Fruit fly (Drosophila melanogaster) whole organism, embryonic: ENCODE results near the gene Vdup1.
A peak's percentile ranks its signal among the peaks of the same experiment; 100 is the strongest.

Experiments used
- CG10543 ChIP-seq: fragments of 200-800 bp; sonication (Bioruptor generic); optimal IDR thresholded peaks from 3 replicates; lab custom pipeline; 2017; ENCODE audit warnings: missing biosample characterization, mild to moderate bottlenecking, missing genetic modification characterization, moderate library complexity
- CG11504 ChIP-seq: fragments of 200-800 bp; sonication (Bioruptor generic); optimal IDR thresholded peaks from 3 replicates; lab custom pipeline; 2019; ENCODE audit warnings: missing biosample characterization, mild to moderate bottlenecking, missing genetic modification characterization, moderate library complexity
- CG17186 ChIP-seq: fragments of 200-800 bp; sonication (Bioruptor generic); optimal IDR thresholded peaks from 3 replicates; lab custom pipeline; 2017; ENCODE audit warnings: missing biosample characterization, missing genetic modification reagents, missing genetic modification characterization
- CG2202 ChIP-seq: fragments of 200-800 bp; sonication (Bioruptor generic); optimal IDR thresholded peaks from 2 replicates; lab custom pipeline; 2018; ENCODE audit warnings: missing biosample characterization, mild to moderate bottlenecking, missing genetic modification characterization
- CG2889 ChIP-seq: fragments of 200-800 bp; sonication (Bioruptor generic); IDR thresholded peaks from 3 replicates; pipeline ENCODE4 v1.3.6; 2022; ENCODE audit warnings: missing biosample characterization, missing genetic modification characterization
- CG30020 ChIP-seq: fragments of 200-800 bp; optimal IDR thresholded peaks from 2 replicates; lab custom pipeline; 2019; ENCODE audit warnings: missing biosample characterization, mild to moderate bottlenecking, missing genetic modification characterization, moderate library complexity
- CG31388 ChIP-seq: fragments of 200-800 bp; sonication (Bioruptor generic); optimal IDR thresholded peaks from 2 replicates; lab custom pipeline; 2016; ENCODE audit warnings: missing biosample characterization, missing genetic modification characterization
- CG4424 ChIP-seq: fragments of 200-800 bp; sonication (Bioruptor generic); optimal IDR thresholded peaks from 3 replicates; lab custom pipeline; 2016; ENCODE audit warnings: missing biosample characterization, missing genetic modification characterization
- CG5953 ChIP-seq: fragments of 200-800 bp; sonication (Bioruptor generic); IDR thresholded peaks from 2 replicates; pipeline ENCODE4 v1.3.6; 2022; ENCODE audit warnings: missing biosample characterization, missing genetic modification characterization
- CG6813 ChIP-seq: fragments of 200-800 bp; sonication (Bioruptor generic); optimal IDR thresholded peaks from 2 replicates; lab custom pipeline; 2017; ENCODE audit warnings: missing biosample characterization, missing genetic modification characterization, mild to moderate bottlenecking, moderate library complexity, missing genetic modification reagents
- CG7839 ChIP-seq: fragments of 200-800 bp; sonication (Bioruptor generic); optimal IDR thresholded peaks from 3 replicates; lab custom pipeline; 2018; ENCODE audit warnings: missing biosample characterization, mild to moderate bottlenecking, missing genetic modification characterization, moderate library complexity
- CG9215 ChIP-seq: fragments of 200-800 bp; sonication (Bioruptor generic); IDR thresholded peaks from 2 replicates; pipeline ENCODE4 v1.3.6; 2022; ENCODE audit warnings: missing biosample characterization, missing genetic modification characterization
- CHES-1-like ChIP-seq: fragments of 200-800 bp; sonication (Bioruptor generic); optimal IDR thresholded peaks from 2 replicates; lab custom pipeline; 2016; ENCODE audit warnings: missing biosample characterization, missing genetic modification characterization
- Dfd ChIP-seq, 2 experiments: fragments of >200 bp; optimal IDR thresholded peaks; 2 replicates each; lab custom pipeline; 2017; ENCODE audit warnings: missing biosample characterization in 2 of 2, missing genetic modification characterization in 2 of 2
- ERR ChIP-seq: fragments of 200-800 bp; sonication (Bioruptor generic); optimal IDR thresholded peaks from 2 replicates; lab custom pipeline; 2016; ENCODE audit warnings: missing biosample characterization, missing genetic modification characterization
- Hr78 ChIP-seq, 2 experiments: fragments of 200-800 bp in 1 of 2; fragments of >200 bp in 1 of 2; sonication (Bioruptor generic) in 1 of 2; optimal IDR thresholded peaks; 2 replicates each; lab custom pipeline; 2017 to 2019; ENCODE audit warnings: missing biosample characterization in 2 of 2, missing genetic modification characterization in 2 of 2, mild to moderate bottlenecking in 1 of 2, moderate library complexity in 1 of 2
- Max ChIP-seq: fragments of 200-800 bp; sonication (Bioruptor generic); optimal IDR thresholded peaks from 2 replicates; lab custom pipeline; 2016; ENCODE audit warnings: missing biosample characterization, mild to moderate bottlenecking, missing genetic modification characterization
- Mes4 ChIP-seq: fragments of 200-800 bp; sonication (Bioruptor generic); optimal IDR thresholded peaks from 2 replicates; lab custom pipeline; 2016; ENCODE audit warnings: missing biosample characterization, missing genetic modification characterization
- Optix ChIP-seq: fragments of 200-800 bp; sonication (Bioruptor generic); IDR thresholded peaks from 3 replicates; pipeline ENCODE4 v1.3.6; 2022; ENCODE audit warnings: missing biosample characterization, missing genetic modification characterization
- Stat92E ChIP-seq, 3 experiments: fragments of >200 bp in 2 of 3; fragments of 200-800 bp in 1 of 3; sonication (Bioruptor generic) in 1 of 3; optimal IDR thresholded peaks; 2 replicates each; lab custom pipeline; 2017 to 2019; ENCODE audit warnings: missing biosample characterization in 3 of 3, missing genetic modification characterization in 3 of 3, mild to moderate bottlenecking in 1 of 3, moderate library complexity in 1 of 3
- TFAM ChIP-seq: fragments of 200-800 bp; sonication (Bioruptor generic); optimal IDR thresholded peaks from 2 replicates; lab custom pipeline; 2017; ENCODE audit warnings: missing biosample characterization, missing genetic modification characterization, inconsistent platforms
- Taf1 ChIP-seq: fragments of 200-800 bp; sonication (Bioruptor generic); IDR thresholded peaks from 2 replicates; pipeline ENCODE4 v1.3.6; 2022; ENCODE audit warnings: missing biosample characterization, missing genetic modification characterization
- Xrp1 ChIP-seq: fragments of 200-800 bp; sonication (Bioruptor generic); IDR thresholded peaks from 2 replicates; pipeline ENCODE4 v1.3.6; 2022; ENCODE audit warnings: missing biosample characterization, missing genetic modification characterization
- al ChIP-seq: fragments of 200-800 bp; sonication (Bioruptor generic); IDR thresholded peaks from 2 replicates; pipeline ENCODE4 v1.3.6; 2022; ENCODE audit warnings: missing biosample characterization, missing genetic modification characterization
- ase ChIP-seq: fragments of 200-800 bp; sonication (Bioruptor generic); IDR thresholded peaks from 3 replicates; pipeline ENCODE4 v1.3.6; 2022; ENCODE audit warnings: missing biosample characterization, missing genetic modification characterization
- ato ChIP-seq: fragments of 200-800 bp; sonication (Bioruptor generic); IDR thresholded peaks from 2 replicates; pipeline ENCODE4 v1.3.6; 2022; ENCODE audit warnings: missing biosample characterization, missing genetic modification characterization; ENCODE audit not compliant: partially characterized antibody
- crol ChIP-seq: fragments of 200-800 bp; sonication (Bioruptor generic); IDR thresholded peaks from 2 replicates; pipeline ENCODE4 v1.3.6; 2022; ENCODE audit warnings: missing biosample characterization, missing genetic modification characterization
- cwo ChIP-seq: fragments of 200-800 bp; sonication (Bioruptor generic); optimal IDR thresholded peaks from 3 replicates; lab custom pipeline; 2017; ENCODE audit warnings: missing biosample characterization, missing genetic modification characterization, mild to moderate bottlenecking, moderate library complexity, missing genetic modification reagents
- dmrt99B ChIP-seq: fragments of 200-800 bp; sonication (Bioruptor generic); optimal IDR thresholded peaks from 2 replicates; lab custom pipeline; 2018; ENCODE audit warnings: missing biosample characterization, mild to moderate bottlenecking, missing genetic modification characterization, moderate library complexity
- gcm2 ChIP-seq: fragments of 200-800 bp; sonication (Bioruptor generic); optimal IDR thresholded peaks from 2 replicates; lab custom pipeline; 2016; ENCODE audit warnings: missing biosample characterization, missing genetic modification characterization
- gro ChIP-seq: fragments of 200-800 bp; sonication (Bioruptor generic); optimal IDR thresholded peaks from 2 replicates; lab custom pipeline; 2016; ENCODE audit warnings: missing biosample characterization, missing genetic modification characterization
- gsb ChIP-seq: fragments of 200-800 bp; sonication (Bioruptor generic); IDR thresholded peaks from 2 replicates; pipeline ENCODE4 v1.3.6; 2022; ENCODE audit warnings: missing biosample characterization, missing genetic modification characterization
- inv ChIP-seq: fragments of 200-800 bp; sonication (Bioruptor generic); IDR thresholded peaks from 2 replicates; pipeline ENCODE4 v1.3.6; 2022; ENCODE audit warnings: missing biosample characterization, missing genetic modification characterization; ENCODE audit not compliant: partially characterized antibody
- nmo ChIP-seq: fragments of 200-800 bp; sonication (Bioruptor generic); optimal IDR thresholded peaks from 2 replicates; lab custom pipeline; 2018; ENCODE audit warnings: missing biosample characterization, mild to moderate bottlenecking, missing genetic modification characterization, moderate library complexity
- peb ChIP-seq: fragments of 200-800 bp; sonication (Bioruptor generic); IDR thresholded peaks from 2 replicates; pipeline ENCODE4 v1.3.6; 2022; ENCODE audit warnings: missing biosample characterization, missing genetic modification characterization
- pfk ChIP-seq: fragments of 200-800 bp; sonication (Bioruptor generic); optimal IDR thresholded peaks from 2 replicates; lab custom pipeline; 2018; ENCODE audit warnings: missing biosample characterization, mild to moderate bottlenecking, missing genetic modification characterization, moderate library complexity
- pho ChIP-seq: fragments of 200-800 bp; sonication (Bioruptor generic); optimal IDR thresholded peaks from 2 replicates; lab custom pipeline; 2016; ENCODE audit warnings: missing biosample characterization, missing genetic modification characterization
- repo ChIP-seq: fragments of 200-800 bp; sonication (Bioruptor generic); optimal IDR thresholded peaks from 2 replicates; lab custom pipeline; 2016; ENCODE audit warnings: missing biosample characterization, missing genetic modification characterization
- slbo ChIP-seq: fragments of 200-800 bp; sonication (Bioruptor generic); IDR thresholded peaks from 2 replicates; pipeline ENCODE4 v1.3.6; 2022; ENCODE audit warnings: missing biosample characterization, missing genetic modification characterization
- ssp ChIP-seq: fragments of 200-800 bp; sonication (Bioruptor generic); IDR thresholded peaks from 2 replicates; pipeline ENCODE4 v1.3.6; 2022; ENCODE audit warnings: missing biosample characterization, missing genetic modification characterization
- trh ChIP-seq: fragments of 200-800 bp; sonication (Bioruptor generic); optimal IDR thresholded peaks from 2 replicates; lab custom pipeline; 2016; ENCODE audit warnings: missing biosample characterization, missing genetic modification characterization
- unc-4 ChIP-seq: fragments of 200-800 bp; sonication (Bioruptor generic); IDR thresholded peaks from 2 replicates; pipeline ENCODE4 v1.3.6; 2022; ENCODE audit warnings: missing biosample characterization, missing genetic modification characterization; ENCODE audit not compliant: partially characterized antibody
- usp ChIP-seq: fragments of >200 bp; optimal IDR thresholded peaks from 2 replicates; lab custom pipeline; 2017; ENCODE audit warnings: missing biosample characterization, missing genetic modification characterization

Gene Vdup1

DNA sequence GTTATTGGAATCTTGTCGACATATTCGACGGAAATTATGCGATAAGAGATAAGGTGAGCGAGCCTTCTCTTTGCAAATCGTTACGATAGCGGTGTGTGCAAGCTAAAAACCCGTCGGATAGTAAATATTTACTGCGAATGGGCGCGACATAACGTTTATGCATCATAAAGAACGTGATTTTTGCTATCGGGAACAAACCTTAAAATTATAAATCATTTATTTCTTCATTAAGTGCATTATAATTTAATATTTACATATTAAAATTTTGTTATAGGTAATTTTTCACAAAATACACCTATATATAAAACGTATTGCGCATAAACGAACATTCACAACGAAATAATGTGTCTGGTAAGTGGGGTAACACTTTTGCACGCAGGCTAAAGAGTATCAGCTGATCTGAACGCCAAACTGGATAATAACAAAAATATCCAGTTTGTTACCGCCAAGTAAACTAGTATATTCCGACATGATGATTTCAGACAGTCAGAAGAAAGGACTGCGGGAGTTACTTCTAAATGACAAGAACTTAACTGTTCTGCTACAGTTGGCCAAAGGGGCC is 27.0 kb upstream of the Vdup1 start, which contains the start of the genes Gk1 and CG13876 (continued):
- TF ChIP-seq CG17186: peak; percentile 48
- TF ChIP-seq crol: peak; percentile 63
- TF ChIP-seq Stat92E (GFP tag; optimal IDR thresholded peaks at IDR 0.05; lab: Kevin White, UChicago): peak in 1 of 3 experiments; percentile 70
- peak; percentile 51 for TF ChIP-seq gro (GFP tag; lab: Kevin White, UChicago)
- TF ChIP-seq Taf1 (GFP tag; lab: Robert Waterston, UW): peak; percentile 86
- TF ChIP-seq Dfd (GFP tag; optimal IDR thresholded peaks at IDR 0.05; lab: Kevin White, UChicago): no peak
- peak; percentile 96 for TF ChIP-seq CG10543 (GFP tag; lab: Kevin White, UChicago)
- no peak for TF ChIP-seq repo
- peak; percentile 95 for TF ChIP-seq CG6813 (GFP tag; lab: Kevin White, UChicago)
- TF ChIP-seq Max (GFP tag; lab: Kevin White, UChicago): peak; percentile 90
- TF ChIP-seq CG2202 (tag; lab: Kevin White, UChicago): peak; percentile 91
- peak; percentile 85 for TF ChIP-seq CG5953 (GFP tag; lab: Robert Waterston, UW)
- peak; percentile 66 for TF ChIP-seq pfk (GFP tag; lab: Kevin White, UChicago)
- no peak for TF ChIP-seq Mes4
- TF ChIP-seq slbo (GFP tag; lab: Robert Waterston, UW): peak; percentile 95
- peak; percentile 59 for TF ChIP-seq CG31388 (GFP tag; lab: Kevin White, UChicago)
- peak; percentile 84 for TF ChIP-seq gsb (GFP tag; lab: Robert Waterston, UW)
- peak; percentile 89 for TF ChIP-seq al (GFP tag; lab: Robert Waterston, UW)
- no peak for TF ChIP-seq Hr78 (GFP tag; optimal IDR thresholded peaks at IDR 0.05; lab: Kevin White, UChicago)
- TF ChIP-seq ssp (GFP tag; lab: Robert Waterston, UW): peak; percentile 78
- TF ChIP-seq dmrt99B (tag; lab: Kevin White, UChicago): peak; percentile 96
- peak; percentile 95 for TF ChIP-seq CG11504 (tag; lab: Kevin White, UChicago)
- TF ChIP-seq ERR (GFP tag; lab: Kevin White, UChicago): no peak
- TF ChIP-seq inv (GFP tag; lab: Robert Waterston, UW): no peak
- TF ChIP-seq gcm2: no peak
- peak; percentile 63 for TF ChIP-seq TFAM (GFP tag; lab: Kevin White, UChicago)
- peak; percentile 52 for TF ChIP-seq pho
- TF ChIP-seq peb (GFP tag; lab: Robert Waterston, UW): peak; percentile 78
- peak; percentile 97 for TF ChIP-seq CG7839 (tag; lab: Kevin White, UChicago)
- peak; percentile 97 for TF ChIP-seq nmo (GFP tag; lab: Kevin White, UChicago)
- TF ChIP-seq CG30020 (tag; lab: Kevin White, UChicago): peak; percentile 85
- peak; percentile 69 for TF ChIP-seq CG2889
- no peak for TF ChIP-seq ato
- TF ChIP-seq CG9215: peak; percentile 81
- TF ChIP-seq usp (GFP tag; lab: Kevin White, UChicago): no peak
- no peak; the same call in 1 of the 2 replicates for TF ChIP-seq unc-4
- peak; percentile 90 for TF ChIP-seq ase (GFP tag; lab: Robert Waterston, UW)
- peak; percentile 92 for TF ChIP-seq cwo (GFP tag; lab: Kevin White, UChicago)
- peak; percentile 72; the same call in 2 of the 3 replicates for TF ChIP-seq Optix (GFP tag; lab: Robert Waterston, UW)
- TF ChIP-seq Xrp1 (GFP tag; lab: Robert Waterston, UW): peak; percentile 97
- peak; percentile 77 for TF ChIP-seq trh
- peak; percentile 27 for TF ChIP-seq CHES-1-like (GFP tag; lab: Kevin White, UChicago)
- TF ChIP-seq CG4424 (GFP tag; lab: Kevin White, UChicago): peak; percentile 91
